Worm (Caenorhabditis elegans) whole organism, L2 larva: ENCODE data around the gene K08D8.10.

ENCODE experiments used
- C34F6.9 ChIP-seq: fragments of 150-350 bp; optimal IDR thresholded peaks from 2 replicates; lab custom pipeline; 2014; ENCODE audit warnings: missing biosample characterization, missing genetic modification characterization
- F13H6.1 ChIP-seq: sonication (generic microtip); optimal IDR thresholded peaks from 2 replicates; lab custom pipeline; 2016; ENCODE audit warnings: missing genetic modification characterization, missing compliant biosample characterization
- Y55F3AM.14 ChIP-seq: fragments of 200-800 bp; sonication (Bioruptor generic); optimal IDR thresholded peaks from 2 replicates; lab custom pipeline; 2018; ENCODE audit warnings: mild to moderate bottlenecking, missing genetic modification characterization, missing compliant biosample characterization
- alr-1 ChIP-seq: fragments of 150-350 bp; optimal IDR thresholded peaks from 2 replicates; lab custom pipeline; 2014; ENCODE audit warnings: missing biosample characterization, missing genetic modification characterization
- ceh-16 ChIP-seq: fragments of 150-350 bp; optimal IDR thresholded peaks from 2 replicates; lab custom pipeline; 2014; ENCODE audit warnings: missing biosample characterization, missing genetic modification characterization
- fos-1 ChIP-seq: fragments of 150-350 bp; optimal IDR thresholded peaks from 2 replicates; lab custom pipeline; 2014; ENCODE audit warnings: missing biosample characterization, missing genetic modification characterization
- lin-13 ChIP-seq: fragments of 150-350 bp; optimal IDR thresholded peaks from 2 replicates; lab custom pipeline; 2014; ENCODE audit warnings: missing biosample characterization, missing genetic modification reagents, missing genetic modification characterization
- mab-5 ChIP-seq: fragments of 150-350 bp; optimal IDR thresholded peaks from 2 replicates; lab custom pipeline; 2014; ENCODE audit warnings: missing biosample characterization, missing genetic modification characterization
- mbf-1 ChIP-seq: sonication (generic microtip); optimal IDR thresholded peaks from 2 replicates; lab custom pipeline; 2017; ENCODE audit warnings: missing biosample characterization, missing genetic modification characterization
- mdl-1 ChIP-seq, 2 experiments: fragments of 150-350 bp in 1 of 2; sonication (generic microtip) in 1 of 2; optimal IDR thresholded peaks; 2 replicates each; lab custom pipeline; 2017; ENCODE audit warnings: missing biosample characterization in 2 of 2, missing genetic modification characterization in 2 of 2
- nhr-10 ChIP-seq: sonication (generic microtip); optimal IDR thresholded peaks from 2 replicates; lab custom pipeline; 2017; ENCODE audit warnings: missing biosample characterization, missing genetic modification characterization
- nhr-129 ChIP-seq: fragments of 150-350 bp; optimal IDR thresholded peaks from 2 replicates; lab custom pipeline; 2014; ENCODE audit warnings: missing biosample characterization, missing genetic modification characterization
- nhr-21 ChIP-seq: fragments of 150-350 bp; optimal IDR thresholded peaks from 2 replicates; lab custom pipeline; 2014; ENCODE audit warnings: missing biosample characterization, missing genetic modification characterization
- nhr-237 ChIP-seq: fragments of 150-350 bp; optimal IDR thresholded peaks from 2 replicates; lab custom pipeline; 2014; ENCODE audit warnings: missing biosample characterization, missing genetic modification characterization
- peb-1 ChIP-seq: fragments of 150-350 bp; optimal IDR thresholded peaks from 2 replicates; lab custom pipeline; 2014; ENCODE audit warnings: missing biosample characterization, missing genetic modification characterization
- snpc-4 ChIP-seq: fragments of 150-350 bp; optimal IDR thresholded peaks from 2 replicates; lab custom pipeline; 2014; ENCODE audit warnings: missing biosample characterization, missing genetic modification characterization
- unc-55 ChIP-seq: fragments of 150-350 bp; sonication (generic microtip); optimal IDR thresholded peaks from 3 replicates; lab custom pipeline; 2014; ENCODE audit warnings: missing biosample characterization, missing genetic modification reagents, missing genetic modification characterization
- zag-1 ChIP-seq: fragments of 150-350 bp; optimal IDR thresholded peaks from 2 replicates; lab custom pipeline; 2014; ENCODE audit warnings: missing biosample characterization, missing genetic modification characterization

Gene K08D8.10

DNA sequence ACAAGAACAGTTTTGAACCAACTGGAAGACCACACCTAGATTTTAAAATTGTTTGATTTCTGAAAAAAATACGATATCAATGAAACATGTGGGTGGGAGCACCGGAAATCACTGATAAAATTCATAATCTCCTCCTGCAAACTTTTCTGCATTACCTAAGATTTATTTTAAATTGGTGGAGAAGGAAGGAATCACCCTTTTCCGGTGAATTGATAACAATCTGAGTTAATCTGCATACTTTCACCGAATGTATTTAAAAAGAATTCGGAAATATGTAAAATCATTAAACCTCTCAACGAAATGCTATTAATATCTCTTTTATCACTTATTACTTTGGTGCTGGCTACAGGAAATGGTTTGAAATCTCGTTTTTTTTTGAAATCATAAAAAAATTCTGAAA lies 42.3 kb downstream of the K08D8.10 start, which contains the start of gene dct-19:
TSS of gene dct-19 (plus strand) at position 301 of the 400 bp plus-strand sequence.
- no peak for TF ChIP-seq mab-5 (tag; lab: Kevin White, UChicago)
- TF ChIP-seq nhr-21 (tag; lab: Kevin White, UChicago) = no peak
- no peak for TF ChIP-seq mdl-1 (tag; optimal IDR thresholded peaks at IDR 0.05; lab: Kevin White, UChicago)
- no peak for TF ChIP-seq C34F6.9 (tag; lab: Kevin White, UChicago)
- TF ChIP-seq peb-1 = no peak

DNA sequence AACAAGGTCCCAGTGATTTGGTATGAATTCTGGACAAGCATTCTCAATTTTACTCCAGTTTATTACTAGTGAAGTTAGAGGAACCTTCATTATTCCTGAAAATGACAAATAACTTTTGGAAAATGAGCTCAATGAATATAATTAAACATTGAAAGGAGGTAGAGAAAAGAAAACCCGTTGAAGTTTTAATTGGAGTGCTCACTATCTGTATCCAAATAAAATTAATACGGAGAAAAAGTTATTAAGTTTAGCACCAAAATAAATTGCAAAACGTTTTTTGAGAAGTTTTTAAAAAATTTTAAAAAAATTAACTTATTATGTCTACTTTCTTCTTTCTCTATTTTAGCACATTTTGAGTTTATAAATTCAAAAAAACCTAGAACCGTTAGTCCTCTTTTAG lies 46.1 kb downstream of the K08D8.10 start, which contains the start of gene F55G11.1:
TSS of gene F55G11.1 (minus strand) at position 101 of the 400 bp plus-strand sequence.
- no peak for TF ChIP-seq zag-1 (tag; lab: Kevin White, UChicago)
- TF ChIP-seq nhr-10 (tag; lab: Kevin White, UChicago) = no peak
- no peak for TF ChIP-seq fos-1 (tag; lab: Kevin White, UChicago)
- no peak for TF ChIP-seq snpc-4 (tag; lab: Kevin White, UChicago)
- TF ChIP-seq unc-55 = no peak
- no peak for TF ChIP-seq lin-13 (GFP tag; lab: Kevin White, UChicago)
- TF ChIP-seq ceh-16 (tag; lab: Kevin White, UChicago) = no peak
- no peak for TF ChIP-seq alr-1
- no peak for TF ChIP-seq F13H6.1 (tag; lab: Kevin White, UChicago)
- TF ChIP-seq nhr-129 (tag; lab: Kevin White, UChicago) = no peak
- no peak for TF ChIP-seq Y55F3AM.14 (GFP tag; lab: Kevin White, UChicago)
- no peak for TF ChIP-seq nhr-237 (tag; lab: Kevin White, UChicago)
- TF ChIP-seq C34F6.9 (tag; lab: Kevin White, UChicago) = no peak

DNA sequence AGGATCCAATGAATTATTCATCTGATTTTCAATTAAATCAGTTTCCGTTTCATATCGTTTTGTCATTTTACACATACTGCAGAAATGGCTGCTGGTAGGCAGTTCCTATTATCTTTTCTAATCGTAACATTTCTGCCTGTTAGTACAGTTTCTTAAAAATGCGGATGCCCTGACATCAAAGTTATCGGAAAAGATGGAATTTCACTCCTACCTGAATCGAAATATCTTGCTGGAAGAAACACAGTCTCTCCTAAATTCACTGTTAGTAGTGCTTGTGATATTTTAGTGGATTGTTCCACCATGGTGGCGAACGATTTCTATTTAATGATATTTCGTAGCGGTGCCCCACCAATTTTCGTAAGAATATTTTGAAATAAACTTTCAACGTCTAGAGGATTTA lies 48.1 kb downstream of the K08D8.10 start, which contains the start of gene F55G11.10:
TSS of gene F55G11.10 (plus strand) at position 301 of the 400 bp plus-strand sequence.
- no peak for TF ChIP-seq mbf-1 (tag; lab: Kevin White, UChicago)
